Fruit fly (Drosophila melanogaster) whole organism, embryonic: ENCODE measurements around the gene Mur2B.

Experiments
- ATbp ChIP-seq: fragments of 200-800 bp; sonication (Bioruptor generic); optimal IDR thresholded peaks from 2 replicates; lab custom pipeline; 2017; ENCODE audit warnings: missing biosample characterization, mild to moderate bottlenecking, missing genetic modification characterization, missing genetic modification reagents
- Adf1 ChIP-seq: fragments of 200-800 bp; sonication (Bioruptor generic); IDR thresholded peaks from 2 replicates; pipeline ENCODE4 v1.3.6; 2022; ENCODE audit warnings: missing biosample characterization, missing genetic modification characterization
- BEAF-32 ChIP-seq: fragments of 200-800 bp; sonication (Bioruptor generic); optimal IDR thresholded peaks from 3 replicates; lab custom pipeline; 2017; ENCODE audit warnings: missing biosample characterization, missing genetic modification characterization, mild to moderate bottlenecking, moderate library complexity, missing genetic modification reagents
- CG1024 ChIP-seq: fragments of 200-800 bp; sonication (Bioruptor generic); IDR thresholded peaks from 2 replicates; pipeline ENCODE4 v1.3.6; 2022; ENCODE audit warnings: missing biosample characterization, missing genetic modification characterization
- CG10267 ChIP-seq: fragments of 200-800 bp; sonication (Bioruptor generic); optimal IDR thresholded peaks from 2 replicates; lab custom pipeline; 2018; ENCODE audit warnings: missing biosample characterization, mild to moderate bottlenecking, missing genetic modification characterization, moderate library complexity
- CG12236 ChIP-seq: fragments of 200-800 bp; sonication (Bioruptor generic); optimal IDR thresholded peaks from 2 replicates; lab custom pipeline; 2016; ENCODE audit warnings: missing biosample characterization, missing genetic modification characterization
- CG14441 ChIP-seq: fragments of 200-800 bp; sonication (Bioruptor generic); IDR thresholded peaks from 2 replicates; pipeline ENCODE4 v1.3.6; 2022; ENCODE audit warnings: missing biosample characterization, missing genetic modification characterization
- CG15269 ChIP-seq: fragments of 200-800 bp; sonication (Bioruptor generic); optimal IDR thresholded peaks from 2 replicates; lab custom pipeline; 2018; ENCODE audit warnings: missing biosample characterization, mild to moderate bottlenecking, missing genetic modification characterization, moderate library complexity
- CG15601 ChIP-seq: fragments of 200-800 bp; sonication (Bioruptor generic); optimal IDR thresholded peaks from 3 replicates; lab custom pipeline; 2019; ENCODE audit warnings: missing biosample characterization, mild to moderate bottlenecking, missing genetic modification characterization, moderate library complexity
- CG17328 ChIP-seq: fragments of 200-800 bp; sonication (Bioruptor generic); IDR thresholded peaks from 2 replicates; pipeline ENCODE4 v1.3.6; 2022; ENCODE audit warnings: missing biosample characterization, missing genetic modification characterization
- CG17568 ChIP-seq: fragments of 200-800 bp; sonication (Bioruptor generic); optimal IDR thresholded peaks from 2 replicates; lab custom pipeline; 2018; ENCODE audit warnings: missing biosample characterization, mild to moderate bottlenecking, missing genetic modification characterization, moderate library complexity
- CG18619 ChIP-seq: fragments of 200-800 bp; sonication (Bioruptor generic); optimal IDR thresholded peaks from 3 replicates; lab custom pipeline; 2017; ENCODE audit warnings: missing biosample characterization, mild to moderate bottlenecking, missing genetic modification characterization
- CG18764 ChIP-seq: fragments of 200-800 bp; sonication (Bioruptor generic); optimal IDR thresholded peaks from 3 replicates; lab custom pipeline; 2016; ENCODE audit warnings: missing biosample characterization, missing genetic modification characterization
- CG2116 ChIP-seq: fragments of 200-800 bp; sonication (Bioruptor generic); optimal IDR thresholded peaks from 3 replicates; lab custom pipeline; 2018; ENCODE audit warnings: missing biosample characterization, mild to moderate bottlenecking, missing genetic modification characterization
- CG2202 ChIP-seq: fragments of 200-800 bp; sonication (Bioruptor generic); optimal IDR thresholded peaks from 2 replicates; lab custom pipeline; 2018; ENCODE audit warnings: missing biosample characterization, mild to moderate bottlenecking, missing genetic modification characterization
- CG34422 ChIP-seq: fragments of 200-800 bp; sonication (Bioruptor generic); IDR thresholded peaks from 3 replicates; pipeline ENCODE4 v1.3.6; 2022; ENCODE audit warnings: missing biosample characterization, missing genetic modification characterization
- CG3726 ChIP-seq: fragments of 200-800 bp; sonication (Bioruptor generic); IDR thresholded peaks from 3 replicates; pipeline ENCODE4, ENCODE4 v1.3.6; 2022; ENCODE audit warnings: missing biosample characterization, missing genetic modification characterization
- CG8281 ChIP-seq: fragments of 200-800 bp; sonication (Bioruptor generic); optimal IDR thresholded peaks from 2 replicates; lab custom pipeline; 2018; ENCODE audit warnings: missing biosample characterization, mild to moderate bottlenecking, missing genetic modification characterization, moderate library complexity
- CG9932 ChIP-seq: fragments of 200-800 bp; sonication (Bioruptor generic); IDR thresholded peaks from 2 replicates; pipeline ENCODE4 v1.3.6; 2022; ENCODE audit warnings: missing biosample characterization, missing genetic modification characterization
- Dbx ChIP-seq: fragments of 200-800 bp; sonication (Bioruptor generic); IDR thresholded peaks from 3 replicates; pipeline ENCODE4 v1.3.6; 2022; ENCODE audit warnings: missing biosample characterization, missing genetic modification characterization
- Gug ChIP-seq: fragments of 200-800 bp; sonication (Bioruptor generic); IDR thresholded peaks from 4 replicates; pipeline ENCODE4 v1.3.6; 2022; ENCODE audit warnings: missing biosample characterization, missing genetic modification characterization
- Hmr ChIP-seq: fragments of 200-800 bp; sonication (Bioruptor generic); optimal IDR thresholded peaks from 3 replicates; lab custom pipeline; 2017; ENCODE audit warnings: mild to moderate bottlenecking, missing biosample characterization, missing genetic modification reagents, missing genetic modification characterization
- Hmx ChIP-seq: fragments of 200-800 bp; sonication (Bioruptor generic); optimal IDR thresholded peaks from 2 replicates; lab custom pipeline; 2016; ENCODE audit warnings: missing biosample characterization, missing genetic modification characterization
- Myb ChIP-seq: fragments of 200-800 bp; sonication (Bioruptor generic); optimal IDR thresholded peaks from 2 replicates; lab custom pipeline; 2016; ENCODE audit warnings: missing biosample characterization, missing genetic modification characterization
- Neu2 ChIP-seq: fragments of 200-800 bp; sonication (Bioruptor generic); optimal IDR thresholded peaks from 3 replicates; lab custom pipeline; 2016; ENCODE audit warnings: missing biosample characterization, missing genetic modification characterization, borderline replicate concordance
- Side ChIP-seq: fragments of 200-800 bp; sonication (Bioruptor generic); optimal IDR thresholded peaks from 2 replicates; lab custom pipeline; 2016; ENCODE audit warnings: missing biosample characterization, missing genetic modification characterization
- Spps ChIP-seq: fragments of 200-800 bp; sonication (Bioruptor generic); optimal IDR thresholded peaks from 2 replicates; lab custom pipeline; 2018; ENCODE audit warnings: missing biosample characterization, mild to moderate bottlenecking, missing genetic modification characterization
- Trl ChIP-seq, 3 experiments: fragments of >200 bp in 2 of 3; fragments of 200-800 bp in 1 of 3; sonication (Bioruptor generic) in 1 of 3; optimal IDR thresholded peaks; 2 replicates in 1 of 3; 3 replicates in 2 of 3; lab custom pipeline; 2016 to 2017; ENCODE audit warnings: missing biosample characterization in 1 of 3, missing genetic modification characterization in 1 of 3
- Usf ChIP-seq: fragments of 200-800 bp; sonication (Bioruptor generic); optimal IDR thresholded peaks from 2 replicates; lab custom pipeline; 2017; ENCODE audit warnings: missing genotype, missing biosample characterization, missing genetic modification characterization
- bigmax ChIP-seq: fragments of 200-800 bp; sonication (Bioruptor generic); optimal IDR thresholded peaks from 2 replicates; lab custom pipeline; 2018; ENCODE audit warnings: missing biosample characterization, mild to moderate bottlenecking, missing genetic modification characterization
- cad ChIP-seq: fragments of >200 bp; optimal IDR thresholded peaks from 2 replicates; lab custom pipeline; 2017; ENCODE audit warnings: missing biosample characterization, missing genetic modification characterization
- chinmo ChIP-seq: fragments of 200-800 bp; sonication (Bioruptor generic); IDR thresholded peaks from 4 replicates; pipeline ENCODE4 v1.3.6; 2022; ENCODE audit warnings: missing biosample characterization, missing genetic modification characterization; ENCODE audit not compliant: partially characterized antibody
- en ChIP-seq: fragments of 200-800 bp; sonication (Bioruptor generic); optimal IDR thresholded peaks from 2 replicates; lab custom pipeline; 2016; ENCODE audit warnings: missing biosample characterization, missing genetic modification characterization
- eve ChIP-seq, 2 experiments: fragments of >200 bp; optimal IDR thresholded peaks; 2 replicates each; lab custom pipeline; 2017; ENCODE audit warnings: missing biosample characterization in 2 of 2, missing genetic modification characterization in 2 of 2
- gem ChIP-seq: fragments of 200-800 bp; sonication (Bioruptor generic); optimal IDR thresholded peaks from 2 replicates; lab custom pipeline; 2019; ENCODE audit warnings: missing biosample characterization, mild to moderate bottlenecking, missing genetic modification characterization, moderate library complexity
- her ChIP-seq: fragments of 200-800 bp; sonication (Bioruptor generic); optimal IDR thresholded peaks from 2 replicates; lab custom pipeline; 2016; ENCODE audit warnings: missing biosample characterization, missing genetic modification characterization
- oc ChIP-seq: fragments of 200-800 bp; sonication (Bioruptor generic); optimal IDR thresholded peaks from 2 replicates; lab custom pipeline; 2018; ENCODE audit warnings: missing biosample characterization, mild to moderate bottlenecking, missing genetic modification characterization, moderate library complexity
- org-1 ChIP-seq: fragments of 200-800 bp; sonication (Bioruptor generic); optimal IDR thresholded peaks from 2 replicates; lab custom pipeline; 2017; ENCODE audit warnings: missing biosample characterization, missing genetic modification characterization
- pb ChIP-seq: fragments of 200-800 bp; sonication (Bioruptor generic); optimal IDR thresholded peaks from 3 replicates; lab custom pipeline; 2016; ENCODE audit warnings: missing biosample characterization, missing genetic modification characterization
- row ChIP-seq: fragments of 200-800 bp; sonication (Bioruptor generic); IDR thresholded peaks from 3 replicates; pipeline ENCODE4 v1.3.6; 2022; ENCODE audit warnings: missing biosample characterization, missing genetic modification characterization
- sc ChIP-seq, 3 experiments: fragments of >200 bp in 2 of 3; fragments of 200-800 bp in 1 of 3; sonication (Bioruptor generic) in 1 of 3; optimal IDR thresholded peaks; 2 replicates in 2 of 3; 3 replicates in 1 of 3; lab custom pipeline; 2017; ENCODE audit warnings: mild to moderate bottlenecking in 1 of 3, missing biosample characterization in 1 of 3, missing genetic modification characterization in 1 of 3, missing genetic modification reagents in 1 of 3
- shn ChIP-seq: fragments of 200-800 bp; sonication (Bioruptor generic); optimal IDR thresholded peaks from 3 replicates; lab custom pipeline; 2016; ENCODE audit warnings: missing biosample characterization, missing genetic modification characterization
- sna ChIP-seq: fragments of 200-800 bp; sonication (Bioruptor generic); IDR thresholded peaks from 2 replicates; pipeline ENCODE4 v1.3.6; 2022; ENCODE audit warnings: missing biosample characterization, missing genetic modification characterization; ENCODE audit not compliant: partially characterized antibody
- tin ChIP-seq: fragments of 200-800 bp; sonication (Bioruptor generic); optimal IDR thresholded peaks from 3 replicates; lab custom pipeline; 2016; ENCODE audit warnings: missing biosample characterization, missing genetic modification characterization
- tx ChIP-seq: fragments of 200-800 bp; sonication (Bioruptor generic); optimal IDR thresholded peaks from 2 replicates; lab custom pipeline; 2016; ENCODE audit warnings: missing biosample characterization, missing genetic modification characterization
- usp ChIP-seq: fragments of >200 bp; optimal IDR thresholded peaks from 2 replicates; lab custom pipeline; 2017; ENCODE audit warnings: missing biosample characterization, missing genetic modification characterization
- vnd ChIP-seq: fragments of 200-800 bp; sonication (Bioruptor generic); IDR thresholded peaks from 3 replicates; pipeline ENCODE4 v1.3.6; 2022; ENCODE audit warnings: missing biosample characterization, missing genetic modification characterization; ENCODE audit not compliant: partially characterized antibody
- wdn ChIP-seq: fragments of 200-800 bp; sonication (Bioruptor generic); IDR thresholded peaks from 2 replicates; pipeline ENCODE4 v1.3.6; 2022; ENCODE audit warnings: missing biosample characterization, missing genetic modification characterization
- zfh2 ChIP-seq: fragments of 200-800 bp; sonication (Bioruptor generic); optimal IDR thresholded peaks from 2 replicates; lab custom pipeline; 2016; ENCODE audit warnings: missing biosample characterization, missing genetic modification characterization

The Mur2B gene

dm6 chrX:1482840-1483518 is 185.6 kb downstream of the Mur2B start, which contains the start of the genes sta and inc (continued):
- peak; percentile 76 for TF ChIP-seq CG15601 (tag; lab: Kevin White, UChicago)
- no peak for TF ChIP-seq CG3726 (GFP tag; lab: Robert Waterston, UW)
- peak; percentile 84 for TF ChIP-seq Side
- peak; percentile 22; the same call in 1 of the 4 replicates for TF ChIP-seq Gug (GFP tag; lab: Robert Waterston, UW)
- no peak for TF ChIP-seq Hmx (GFP tag; lab: Kevin White, UChicago)
- peak; percentile 65 for TF ChIP-seq oc (tag; lab: Kevin White, UChicago)
- TF ChIP-seq wdn (GFP tag; lab: Robert Waterston, UW), result peak; percentile 33; the same call in 1 of the 2 replicates
- peak; percentile 31 for TF ChIP-seq tin (GFP tag; lab: Kevin White, UChicago)
- TF ChIP-seq CG8281 (tag; lab: Kevin White, UChicago), result no peak
- TF ChIP-seq org-1 (GFP tag; lab: Kevin White, UChicago), result peak; percentile 59
- TF ChIP-seq shn (GFP tag; lab: Kevin White, UChicago), result peak; percentile 30
- peak; percentile 69; the same call in 2 of the 4 replicates for TF ChIP-seq chinmo (GFP tag; lab: Robert Waterston, UW)
- TF ChIP-seq zfh2 (GFP tag; lab: Kevin White, UChicago), result peak; percentile 42
- TF ChIP-seq ATbp, result peak; percentile 71
- no peak for TF ChIP-seq sc (optimal IDR thresholded peaks at IDR 0.05; lab: Kevin White, UChicago)
- TF ChIP-seq sc (GFP tag; optimal IDR thresholded peaks at IDR 0.05; lab: Kevin White, UChicago), result peak; percentile 31
- peak; percentile 33; the same call in 1 of the 3 replicates for TF ChIP-seq row
- TF ChIP-seq Hmr, result peak; percentile 92
- peak; percentile 60 for TF ChIP-seq CG15269 (tag; lab: Kevin White, UChicago)
- peak; percentile 73 for TF ChIP-seq CG18619 (GFP tag; lab: Kevin White, UChicago)
- peak; percentile 81 for TF ChIP-seq CG2116 (GFP tag; lab: Kevin White, UChicago)
- TF ChIP-seq CG9932 (GFP tag; lab: Robert Waterston, UW), result peak; percentile 53; the same call in 1 of the 2 replicates
- no peak for TF ChIP-seq eve (GFP tag; optimal IDR thresholded peaks at IDR 0.05; lab: Kevin White, UChicago)
- peak; percentile 80; the same call in 2 of the 3 replicates for TF ChIP-seq CG34422 (GFP tag; lab: Robert Waterston, UW)
- TF ChIP-seq Myb (GFP tag; lab: Kevin White, UChicago), result peak; percentile 78
- no peak for TF ChIP-seq gem
- peak; percentile 66 for TF ChIP-seq CG2202 (tag; lab: Kevin White, UChicago)
- TF ChIP-seq CG14441, result no peak
- peak; percentile 26 for TF ChIP-seq tx
- TF ChIP-seq Usf (GFP tag; lab: Kevin White, UChicago), result no peak
- TF ChIP-seq en (GFP tag; lab: Kevin White, UChicago), result no peak
- peak; percentile 74 for TF ChIP-seq BEAF-32
- peak; percentile 80 for TF ChIP-seq Dbx (GFP tag; lab: Robert Waterston, UW)
- TF ChIP-seq CG1024 (GFP tag; lab: Robert Waterston, UW), result no peak
- TF ChIP-seq her (GFP tag; lab: Kevin White, UChicago), result peak; percentile 83
- TF ChIP-seq CG17568 (GFP tag; lab: Kevin White, UChicago), result no peak
- no peak for TF ChIP-seq Trl (optimal IDR thresholded peaks at IDR 0.05; lab: Kevin White, UChicago)
- peak; percentile 63 for TF ChIP-seq Trl (GFP tag; optimal IDR thresholded peaks at IDR 0.05; lab: Kevin White, UChicago)
- TF ChIP-seq vnd (GFP tag; lab: Robert Waterston, UW), result no peak
- TF ChIP-seq CG10267 (tag; lab: Kevin White, UChicago), result peak; percentile 94
- TF ChIP-seq cad (GFP tag; lab: Kevin White, UChicago), result no peak
- peak; percentile 44 for TF ChIP-seq sna (GFP tag; lab: Robert Waterston, UW)
- peak; percentile 92 for TF ChIP-seq bigmax (GFP tag; lab: Kevin White, UChicago)
- TF ChIP-seq pb (GFP tag; lab: Kevin White, UChicago), result peak; percentile 53
- peak; percentile 53 for TF ChIP-seq Adf1 (GFP tag; lab: Robert Waterston, UW)
- TF ChIP-seq Spps (tag; lab: Kevin White, UChicago), result no peak
- TF ChIP-seq CG12236, result no peak
- peak; percentile 36 for TF ChIP-seq CG18764
- TF ChIP-seq usp (GFP tag; lab: Kevin White, UChicago), result no peak
- peak; percentile 51; the same call in 1 of the 2 replicates for TF ChIP-seq CG17328
- no peak for TF ChIP-seq Neu2 (GFP tag; lab: Kevin White, UChicago)
